Worm (Caenorhabditis elegans) whole organism, early embryonic: ENCODE measurements around the gene F17C11.13.

Experiments
- B0310.2 ChIP-seq: sonication (generic microtip); optimal IDR thresholded peaks from 2 replicates; lab custom pipeline; 2016; ENCODE audit warnings: mild to moderate bottlenecking, missing genetic modification characterization, missing compliant biosample characterization
- F13C5.2 ChIP-seq: sonication (generic microtip); optimal IDR thresholded peaks from 2 replicates; lab custom pipeline; 2017; ENCODE audit warnings: mild to moderate bottlenecking, missing genetic modification characterization, inconsistent platforms, missing compliant biosample characterization
- aly-1 ChIP-seq: sonication (generic microtip); optimal IDR thresholded peaks from 2 replicates; lab custom pipeline; 2016; ENCODE audit warnings: missing genetic modification characterization, missing compliant biosample characterization
- ama-1 ChIP-seq: fragments of 150-350 bp; optimal IDR thresholded peaks from 2 replicates; lab custom pipeline; 2014
- ceh-13 ChIP-seq: fragments of 200-800 bp; sonication (Bioruptor generic); optimal IDR thresholded peaks from 2 replicates; lab custom pipeline; 2018; ENCODE audit warnings: mild to moderate bottlenecking, missing genetic modification characterization, missing compliant biosample characterization
- ceh-36 ChIP-seq: sonication (generic microtip); optimal IDR thresholded peaks from 2 replicates; lab custom pipeline; 2016; ENCODE audit warnings: missing genetic modification characterization, inconsistent platforms, missing compliant biosample characterization
- ets-7 ChIP-seq: sonication (generic microtip); optimal IDR thresholded peaks from 2 replicates; lab custom pipeline; 2016; ENCODE audit warnings: missing genotype, missing genetic modification characterization, missing compliant biosample characterization
- flt-1 ChIP-seq: fragments of 200-800 bp; sonication (Bioruptor generic); IDR thresholded peaks from 2 replicates; pipeline ENCODE4 v1.3.6; 2022; ENCODE audit warnings: missing genetic modification characterization, missing compliant biosample characterization
- hmbx-1 ChIP-seq: sonication (generic microtip); optimal IDR thresholded peaks from 2 replicates; lab custom pipeline; 2016; ENCODE audit warnings: mild to moderate bottlenecking, missing genetic modification characterization, missing compliant biosample characterization
- hmg-4 ChIP-seq: fragments of 200-800 bp; sonication (Bioruptor generic); optimal IDR thresholded peaks from 2 replicates; lab custom pipeline; 2018; ENCODE audit warnings: mild to moderate bottlenecking, missing genetic modification characterization, missing compliant biosample characterization
- hnd-1 ChIP-seq: sonication (generic microtip); optimal IDR thresholded peaks from 2 replicates; lab custom pipeline; 2016; ENCODE audit warnings: missing genetic modification characterization, missing compliant biosample characterization
- pes-1 ChIP-seq: fragments of 200-800 bp; sonication (Bioruptor generic); IDR thresholded peaks from 2 replicates; pipeline ENCODE4 v1.3.6; 2022; ENCODE audit warnings: missing genetic modification reagents, missing genetic modification characterization, missing compliant biosample characterization
- scrt-1 ChIP-seq: fragments of 200-800 bp; sonication (Bioruptor generic); IDR thresholded peaks from 2 replicates; pipeline ENCODE4 v1.3.6; 2022; ENCODE audit warnings: missing genetic modification characterization, missing compliant biosample characterization
- sea-1 ChIP-seq: fragments of 200-800 bp; sonication (Bioruptor generic); conservative IDR thresholded peaks from 2 replicates; pipeline ENCODE4 v1.3.6; 2022; ENCODE audit warnings: missing genetic modification characterization, missing compliant biosample characterization
- tbx-11 ChIP-seq: fragments of 200-800 bp; sonication (Bioruptor generic); IDR thresholded peaks from 2 replicates; pipeline ENCODE4 v1.3.6; 2022; ENCODE audit warnings: missing genetic modification characterization, missing compliant biosample characterization
- tbx-37 ChIP-seq: fragments of 200-800 bp; sonication (Bioruptor generic); conservative IDR thresholded peaks from 2 replicates; pipeline ENCODE4 v1.3.6; 2022; ENCODE audit warnings: missing genetic modification reagents, missing genetic modification characterization, missing compliant biosample characterization
- tra-4 ChIP-seq: sonication (generic microtip); optimal IDR thresholded peaks from 2 replicates; lab custom pipeline; 2017; ENCODE audit warnings: missing genetic modification characterization, missing compliant biosample characterization

The F17C11.13 gene

DNA sequence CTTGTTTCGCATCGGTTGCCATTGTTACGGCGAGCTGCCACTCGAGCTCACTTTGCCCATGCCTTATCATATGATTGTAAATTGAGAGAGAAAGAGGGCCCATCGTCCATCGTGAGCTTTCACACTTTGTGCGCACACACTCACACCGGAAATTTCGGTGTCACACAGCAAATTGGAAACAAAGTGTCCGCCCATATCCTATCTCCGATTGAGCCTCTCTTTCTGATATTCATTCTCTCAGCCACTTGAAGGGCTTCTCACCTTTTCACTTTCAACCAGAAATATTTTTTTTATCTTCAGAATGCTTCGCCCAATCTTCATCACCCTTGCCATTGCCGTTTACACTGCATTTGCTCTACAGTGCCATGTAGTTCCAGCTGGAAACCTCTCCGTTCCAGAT lies 26.2 kb upstream of the F17C11.13 start, which contains the start of gene F58B4.3:
F58B4.3 (plus strand) TSS at position 301 of the 400 bp plus-strand sequence.
- TF ChIP-seq ets-7 (tag; lab: Kevin White, UChicago): no peak
- no peak for TF ChIP-seq tbx-37 (GFP tag; lab: Robert Waterston, UW)

DNA sequence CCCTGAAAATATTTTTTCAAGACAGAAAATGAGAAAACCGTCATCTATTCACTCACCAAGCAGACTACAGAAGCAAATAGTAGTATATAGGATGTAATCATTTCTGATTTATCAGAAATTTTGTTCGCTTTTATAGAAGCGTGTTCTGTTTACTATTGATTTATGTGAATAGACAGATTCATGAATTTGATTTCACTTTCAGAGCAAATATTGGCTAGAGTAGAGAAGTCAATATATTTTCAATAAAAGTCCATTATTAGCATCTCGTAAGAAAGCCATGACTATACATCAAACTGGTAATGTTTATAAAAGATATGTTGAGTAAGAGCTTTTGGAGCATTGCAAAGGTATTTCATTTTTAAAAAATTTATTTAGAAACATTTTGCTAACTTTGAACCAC lies 24.5 kb upstream of the F17C11.13 start, which contains the start of gene scvp-1:
scvp-1 (minus strand) TSS at position 101 of the 400 bp plus-strand sequence.
- TF ChIP-seq flt-1 (GFP tag; lab: Robert Waterston, UW) (no peak), pes-1 (GFP tag; lab: Robert Waterston, UW) (no peak), ama-1 (lab: Kevin White, UChicago) (no peak), ceh-36 (tag; lab: Kevin White, UChicago) (no peak), hnd-1 (tag; lab: Kevin White, UChicago) (no peak), aly-1 (tag; lab: Kevin White, UChicago) (no peak)

DNA sequence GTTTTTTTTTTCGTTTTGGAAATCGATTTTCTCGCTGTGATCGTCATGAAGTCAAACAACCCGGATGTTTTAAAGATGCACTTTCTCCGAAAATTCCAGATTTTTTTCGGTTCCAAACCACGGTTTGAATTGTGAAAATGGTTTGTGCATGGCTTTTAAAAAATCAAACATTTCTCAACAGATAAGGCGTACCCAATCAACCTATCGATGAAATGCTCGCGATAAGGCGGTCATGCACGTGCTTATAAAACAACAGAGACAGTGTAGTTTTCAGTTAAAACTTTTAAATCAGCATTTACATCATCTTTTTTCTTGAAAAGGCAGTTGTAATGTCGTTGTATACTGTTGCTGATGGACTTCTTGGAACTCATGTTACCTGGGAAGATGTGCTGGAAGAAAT lies 23.3 kb upstream of the F17C11.13 start, which contains the start of gene F58B4.5:
F58B4.5 (plus strand) TSS at position 283 of the 400 bp plus-strand sequence.
- no peak for TF ChIP-seq tbx-11 (GFP tag; lab: Robert Waterston, UW)
- TF ChIP-seq hnd-1 (tag; lab: Kevin White, UChicago): no peak
- TF ChIP-seq ets-7 (tag; lab: Kevin White, UChicago): no peak
- TF ChIP-seq ceh-36 (tag; lab: Kevin White, UChicago): no peak
- no peak for TF ChIP-seq tra-4 (tag; lab: Kevin White, UChicago)
- no peak for TF ChIP-seq flt-1 (GFP tag; lab: Robert Waterston, UW)
- TF ChIP-seq ama-1 (lab: Kevin White, UChicago): no peak
- TF ChIP-seq tbx-37 (GFP tag; lab: Robert Waterston, UW): no peak
- TF ChIP-seq hmg-4 (GFP tag; lab: Kevin White, UChicago): no peak
- no peak for TF ChIP-seq F13C5.2 (tag; lab: Kevin White, UChicago)
- TF ChIP-seq scrt-1 (GFP tag; lab: Robert Waterston, UW): no peak

DNA sequence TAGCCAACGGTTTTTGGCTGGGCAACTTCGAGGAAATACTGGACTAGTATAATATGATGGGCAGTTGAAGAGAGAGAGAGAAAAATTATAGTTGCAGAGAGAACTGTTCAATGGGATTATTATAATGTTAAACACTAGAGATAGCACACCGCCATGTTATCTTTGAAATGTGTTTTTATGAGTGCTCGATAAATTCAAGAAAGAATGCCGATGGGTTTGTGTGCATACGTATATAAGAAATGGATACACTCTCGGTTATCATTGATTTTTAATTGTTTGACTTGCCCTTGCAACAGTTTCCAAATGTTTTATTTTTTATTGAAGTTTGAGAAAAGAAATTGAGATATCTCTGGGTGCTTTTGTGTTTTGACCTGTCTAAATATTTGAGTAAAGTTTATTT lies 19.0 kb upstream of the F17C11.13 start, which contains the start of gene F17C11.12:
F17C11.12 (minus strand) TSS at position 240 of the 400 bp plus-strand sequence.
- TF ChIP-seq tbx-37 (GFP tag; lab: Robert Waterston, UW): no peak
- no peak for TF ChIP-seq ama-1 (lab: Kevin White, UChicago)
- TF ChIP-seq hnd-1 (tag; lab: Kevin White, UChicago): no peak
- TF ChIP-seq sea-1 (GFP tag; lab: Robert Waterston, UW): no peak
- no peak for TF ChIP-seq flt-1 (GFP tag; lab: Robert Waterston, UW)
- TF ChIP-seq F13C5.2 (tag; lab: Kevin White, UChicago): no peak
- no peak for TF ChIP-seq hmg-4 (GFP tag; lab: Kevin White, UChicago)
- no peak for TF ChIP-seq ets-7 (tag; lab: Kevin White, UChicago)
- TF ChIP-seq ceh-13 (GFP tag; lab: Kevin White, UChicago): no peak
- no peak for TF ChIP-seq tbx-11 (GFP tag; lab: Robert Waterston, UW)
- TF ChIP-seq tra-4 (tag; lab: Kevin White, UChicago): no peak
- TF ChIP-seq scrt-1 (GFP tag; lab: Robert Waterston, UW): no peak
- no peak for TF ChIP-seq hmbx-1 (tag; lab: Kevin White, UChicago)
- TF ChIP-seq B0310.2: no peak
- no peak for TF ChIP-seq pes-1 (GFP tag; lab: Robert Waterston, UW)
- no peak for TF ChIP-seq aly-1 (tag; lab: Kevin White, UChicago)
- TF ChIP-seq ceh-36 (tag; lab: Kevin White, UChicago): no peak

DNA sequence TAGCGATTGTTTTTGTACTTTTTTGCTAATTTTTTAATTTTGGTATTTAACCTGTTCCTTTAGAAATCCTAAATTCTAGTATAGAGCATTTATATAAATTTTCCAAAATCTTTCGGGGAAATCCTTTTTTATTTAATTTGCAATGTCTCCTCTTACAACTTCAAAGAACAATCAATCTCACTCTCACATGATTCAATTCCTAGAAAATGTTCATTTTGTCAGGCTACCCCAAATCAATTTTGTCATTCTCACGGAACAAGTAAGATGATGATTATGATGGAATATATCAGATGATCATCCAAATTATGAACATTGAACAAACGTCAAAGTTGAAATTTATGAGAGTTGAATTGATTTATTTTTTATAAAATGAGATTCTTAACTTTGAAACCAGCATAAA lies 18.4 kb upstream of the F17C11.13 start:
- TF ChIP-seq tbx-37 (GFP tag; lab: Robert Waterston, UW) (no peak), flt-1 (GFP tag; lab: Robert Waterston, UW) (no peak), ama-1 (lab: Kevin White, UChicago) (no peak), ceh-13 (GFP tag; lab: Kevin White, UChicago) (no peak), ets-7 (tag; lab: Kevin White, UChicago) (no peak), F13C5.2 (tag; lab: Kevin White, UChicago) (no peak), hmg-4 (GFP tag; lab: Kevin White, UChicago) (no peak), sea-1 (GFP tag; lab: Robert Waterston, UW) (no peak), aly-1 (tag; lab: Kevin White, UChicago) (no peak), scrt-1 (GFP tag; lab: Robert Waterston, UW) (no peak), pes-1 (GFP tag; lab: Robert Waterston, UW) (no peak)

DNA sequence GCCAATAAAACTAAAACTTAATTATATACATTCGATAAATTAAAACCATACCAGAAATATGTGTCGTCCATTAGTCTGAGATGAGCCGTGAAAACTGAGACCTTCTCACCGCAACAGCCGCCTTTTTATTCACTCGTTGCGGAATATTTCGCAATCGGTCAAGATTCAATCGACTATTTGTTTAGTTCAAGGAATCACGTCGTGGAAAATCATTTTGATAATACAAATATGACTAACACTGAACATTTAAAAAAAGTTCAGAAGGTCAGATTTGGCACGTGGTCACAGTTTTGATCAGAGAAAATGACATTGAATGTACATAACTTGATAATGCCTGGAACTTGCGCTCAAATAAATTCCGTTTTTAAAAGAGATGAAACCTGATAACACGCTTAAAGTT lies 17.0 kb upstream of the F17C11.13 start, which contains the start of gene F17C11.11:
F17C11.11 (minus strand) TSS at position 79 of the 400 bp plus-strand sequence.
- no peak for TF ChIP-seq F13C5.2 (tag; lab: Kevin White, UChicago)
- no peak for TF ChIP-seq pes-1 (GFP tag; lab: Robert Waterston, UW)
- no peak for TF ChIP-seq ceh-13 (GFP tag; lab: Kevin White, UChicago)
- TF ChIP-seq hnd-1 (tag; lab: Kevin White, UChicago): no peak
- no peak for TF ChIP-seq ama-1 (lab: Kevin White, UChicago)
- TF ChIP-seq scrt-1 (GFP tag; lab: Robert Waterston, UW): no peak
- TF ChIP-seq hmbx-1 (tag; lab: Kevin White, UChicago): no peak
- TF ChIP-seq tbx-37 (GFP tag; lab: Robert Waterston, UW): no peak
- TF ChIP-seq tbx-11 (GFP tag; lab: Robert Waterston, UW): no peak

DNA sequence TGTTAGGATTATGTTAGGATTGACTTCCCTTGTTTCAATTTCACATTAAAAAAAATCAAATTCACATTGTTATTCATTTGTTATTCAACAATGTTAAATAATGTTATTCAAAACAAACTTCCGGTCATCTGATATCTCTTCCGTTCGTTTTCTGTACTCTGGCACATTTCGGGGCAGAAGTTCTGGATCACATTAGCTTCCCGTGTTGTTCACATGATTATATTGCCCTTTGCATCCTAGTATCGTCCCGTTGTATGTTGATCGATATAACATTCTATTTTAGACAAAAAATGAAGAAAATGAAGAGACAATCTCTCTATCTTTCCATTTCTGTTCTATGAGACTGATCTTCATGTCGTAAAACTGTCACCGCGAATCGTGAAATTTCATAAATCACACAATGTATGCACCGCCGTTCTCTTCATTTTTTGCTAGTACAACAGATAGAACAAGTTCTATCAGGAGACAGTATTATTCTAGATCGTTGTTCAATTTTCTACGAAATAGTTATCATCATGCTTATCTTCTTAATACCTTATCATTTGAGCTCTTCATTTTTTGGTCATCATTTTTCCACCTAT lies 15.6 kb upstream of the F17C11.13 start:
- TF ChIP-seq B0310.2: no peak
- no peak for TF ChIP-seq ama-1 (lab: Kevin White, UChicago)
